Fruit fly (Drosophila melanogaster): ENCODE measurements around the gene Deaf1.

Gene Deaf1

dm6 chr3L:19845047-19845906 lies 27.3 kb downstream of the Deaf1 start, which contains the start of gene Papss (continued):
- TF ChIP-seq pnt (GFP tag; optimal IDR thresholded peaks at IDR 0.05) (no peak), BEAF-32 (GFP tag; optimal IDR thresholded peaks at IDR 0.05) (peak; percentile 79), CG4328 (GFP tag; optimal IDR thresholded peaks at IDR 0.05) (peak; percentile 27), CG31224 (GFP tag; IDR thresholded peaks at IDR 0.05) (no peak), GATAe (GFP tag; conservative IDR thresholded peaks at IDR 0.05) (no peak), Spps (tag; optimal IDR thresholded peaks at IDR 0.05) (no peak), sd (tag; optimal IDR thresholded peaks at IDR 0.05) (peak; percentile 31), CG31365 (tag; optimal IDR thresholded peaks at IDR 0.05) (peak; percentile 33), BtbVII (GFP tag; optimal IDR thresholded peaks at IDR 0.05) (peak; percentile 29), gcm2 (GFP tag; optimal IDR thresholded peaks at IDR 0.05) (no peak), CG4404 (GFP tag; IDR thresholded peaks at IDR 0.05) (no peak), CG6813 (GFP tag; optimal IDR thresholded peaks at IDR 0.05) (peak; percentile 70), Hey (tag; optimal IDR thresholded peaks at IDR 0.05) (no peak), CG13123 (GFP tag; optimal IDR thresholded peaks at IDR 0.05) (no peak), H15 (GFP tag; IDR thresholded peaks at IDR 0.05) (no peak), fd3F (GFP tag; optimal IDR thresholded peaks at IDR 0.05) (peak; percentile 26), CG11085 (GFP tag; IDR thresholded peaks at IDR 0.05) (no peak), ci (GFP tag; IDR thresholded peaks at IDR 0.05) (peak; percentile 44; the same call in 1 of the 3 replicates), sima (GFP tag; optimal IDR thresholded peaks at IDR 0.05) (no peak), stwl (tag; optimal IDR thresholded peaks at IDR 0.05) (no peak), CG12659 (GFP tag; optimal IDR thresholded peaks at IDR 0.05) (peak; percentile 15), jigr1 (GFP tag; IDR thresholded peaks at IDR 0.05) (no peak; the same call in 2 of the 3 replicates), CG15073 (GFP tag; optimal IDR thresholded peaks at IDR 0.05) (no peak), Lpt (GFP tag; optimal IDR thresholded peaks at IDR 0.05) (no peak), CG33557 (GFP tag; optimal IDR thresholded peaks at IDR 0.05) (no peak), CG3281 (GFP tag; optimal IDR thresholded peaks at IDR 0.05) (peak; percentile 53), ken (GFP tag; IDR thresholded peaks at IDR 0.05) (no peak), cwo (GFP tag; optimal IDR thresholded peaks at IDR 0.05) (peak; percentile 24), Bgb (GFP tag; IDR thresholded peaks at IDR 0.05; ENCODE audit: partially characterized antibody) (peak; percentile 82), CG10654 (GFP tag; optimal IDR thresholded peaks at IDR 0.05) (no peak), NC2β (GFP tag; optimal IDR thresholded peaks at IDR 0.05) (peak; percentile 7), CG32532 (GFP tag; IDR thresholded peaks at IDR 0.05) (peak; percentile 56), Jarid2 (GFP tag; optimal IDR thresholded peaks at IDR 0.05) (no peak), p53 (GFP tag; optimal IDR thresholded peaks at IDR 0.05) (no peak), Doc3 (GFP tag; IDR thresholded peaks at IDR 0.05; ENCODE audit: partially characterized antibody) (peak; percentile 93), amos (GFP tag; IDR thresholded peaks at IDR 0.05; ENCODE audit: partially characterized antibody) (peak; percentile 84), maf-S (GFP tag; optimal IDR thresholded peaks at IDR 0.05) (no peak), Ets65A (GFP tag) (no peak), fu2 (GFP tag; optimal IDR thresholded peaks at IDR 0.05) (no peak), Ets97D (GFP tag; optimal IDR thresholded peaks at IDR 0.05) (no peak), ro (GFP tag; IDR thresholded peaks at IDR 0.05) (no peak), gsb (GFP tag; IDR thresholded peaks at IDR 0.05) (no peak), CG8290 (GFP tag; optimal IDR thresholded peaks at IDR 0.05) (no peak), CG8290 (tag; optimal IDR thresholded peaks at IDR 0.05) (no peak), CG15011 (GFP tag; optimal IDR thresholded peaks at IDR 0.05) (no peak), Sry-β (GFP tag; optimal IDR thresholded peaks at IDR 0.05) (no peak), gcm (GFP tag; optimal IDR thresholded peaks at IDR 0.05) (no peak), h (optimal IDR thresholded peaks at IDR 0.05) (no peak), tx (GFP tag; optimal IDR thresholded peaks at IDR 0.05) (no peak), br (optimal IDR thresholded peaks at IDR 0.05) (no peak), CG7987 (GFP tag; optimal IDR thresholded peaks at IDR 0.05) (no peak)

Data from whole organism, embryonic.